Worm (Caenorhabditis elegans): ENCODE results near the gene T03G6.7.

DNA sequence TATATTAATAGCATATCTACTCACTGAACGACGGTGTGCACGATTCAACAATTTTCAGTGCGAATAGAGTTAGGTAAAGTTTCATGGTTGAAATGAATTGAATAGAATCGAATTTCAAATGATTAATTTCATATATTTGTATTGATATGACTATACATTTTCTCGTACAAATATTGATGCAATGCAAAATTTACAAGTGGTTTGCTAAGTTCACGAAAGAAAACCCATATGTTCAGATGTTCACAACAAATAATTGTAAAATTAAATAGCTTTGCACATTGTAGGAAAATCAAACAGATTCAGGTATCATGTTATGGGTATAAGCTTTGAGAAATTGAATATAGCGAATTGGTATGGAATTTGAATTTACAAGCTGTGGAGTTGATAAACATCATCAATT, 8.2 kb upstream of the T03G6.7 start, which contains the start of gene H01M10.2:
- TF ChIP-seq ama-1 (optimal IDR thresholded peaks at IDR 0.05): no peak
- no peak for TF ChIP-seq ama-1 (GFP tag; optimal IDR thresholded peaks at IDR 0.05)
- TF ChIP-seq rpc-1 (optimal IDR thresholded peaks at IDR 0.05): no peak
- no peak for TF ChIP-seq rpc-1 (tag; optimal IDR thresholded peaks at IDR 0.05)
- no peak for TF ChIP-seq ceh-40 (GFP tag; IDR thresholded peaks at IDR 0.05)
- TF ChIP-seq athp-1 (tag; optimal IDR thresholded peaks at IDR 0.05): no peak
- no peak for TF ChIP-seq nfya-1 (tag; optimal IDR thresholded peaks at IDR 0.05; ENCODE audit: borderline replicate concordance, insufficient read depth)
- no peak for TF ChIP-seq lsy-27 (tag; optimal IDR thresholded peaks at IDR 0.05; ENCODE audit: borderline replicate concordance, insufficient read depth)

Measured in whole organism, young adult.